Worm (Caenorhabditis elegans) whole organism, L4 larva: ENCODE results near the gene pigt-1.

Experiments used
- R02D3.7 ChIP-seq: fragments of 150-350 bp; sonication (generic microtip); optimal IDR thresholded peaks from 3 replicates; lab custom pipeline; 2014; ENCODE audit warnings: missing biosample characterization, missing genetic modification characterization
- Y5F2A.4 ChIP-seq: fragments of 200-800 bp; sonication (Bioruptor generic); optimal IDR thresholded peaks from 2 replicates; lab custom pipeline; 2018; ENCODE audit warnings: mild to moderate bottlenecking, missing genetic modification characterization, missing compliant biosample characterization
- Y75B8A.6 ChIP-seq: fragments of 200-800 bp; sonication (Bioruptor generic); IDR thresholded peaks from 2 replicates; pipeline ENCODE4 v1.3.6; 2022; ENCODE audit warnings: missing genetic modification reagents, missing genetic modification characterization, missing compliant biosample characterization
- aly-2 ChIP-seq: sonication (generic microtip); optimal IDR thresholded peaks from 2 replicates; lab custom pipeline; 2018; ENCODE audit warnings: missing biosample characterization, missing genetic modification characterization
- arid-1 ChIP-seq: fragments of 200-800 bp; sonication (Bioruptor generic); conservative IDR thresholded peaks from 2 replicates; pipeline ENCODE4 v1.3.6; 2022; ENCODE audit warnings: missing genetic modification reagents, missing genetic modification characterization, missing compliant biosample characterization
- attf-4 ChIP-seq: sonication (generic microtip); optimal IDR thresholded peaks from 3 replicates; lab custom pipeline; 2017; ENCODE audit warnings: missing biosample characterization, missing genetic modification characterization
- ceh-20 ChIP-seq: fragments of 200-800 bp; sonication (Bioruptor generic); IDR thresholded peaks from 2 replicates; pipeline ENCODE4 v1.3.6; 2022; ENCODE audit warnings: missing genetic modification reagents, missing genetic modification characterization, missing compliant biosample characterization
- ceh-28 ChIP-seq: fragments of 150-350 bp; optimal IDR thresholded peaks from 2 replicates; lab custom pipeline; 2014; ENCODE audit warnings: missing biosample characterization, missing genetic modification reagents, missing genetic modification characterization
- ceh-32 ChIP-seq: sonication (generic microtip); optimal IDR thresholded peaks from 2 replicates; lab custom pipeline; 2016; ENCODE audit warnings: mild to moderate bottlenecking, missing genetic modification characterization, missing compliant biosample characterization; ENCODE audit not compliant: poor library complexity
- ceh-62 ChIP-seq: sonication (generic microtip); optimal IDR thresholded peaks from 2 replicates; lab custom pipeline; 2017; ENCODE audit warnings: missing biosample characterization, missing genetic modification characterization
- ces-1 ChIP-seq: fragments of 150-350 bp; sonication (generic microtip); optimal IDR thresholded peaks from 4 replicates; lab custom pipeline; 2014; ENCODE audit warnings: missing biosample characterization, missing genetic modification reagents, missing genetic modification characterization
- ctbp-1 ChIP-seq: fragments of 200-800 bp; sonication (Bioruptor generic); IDR thresholded peaks from 2 replicates; pipeline ENCODE4 v1.3.6; 2022; ENCODE audit warnings: missing genetic modification reagents, missing genetic modification characterization, missing compliant biosample characterization
- daf-16 ChIP-seq, 3 experiments: sonication (generic microtip); optimal IDR thresholded peaks; 2 replicates each; lab custom pipeline; 2016 to 2017; ENCODE audit warnings: missing genetic modification characterization in 3 of 3, missing genetic modification reagents in 3 of 3, mild to moderate bottlenecking in 2 of 3, missing compliant biosample characterization in 2 of 3, missing biosample characterization in 1 of 3, moderate library complexity in 1 of 3
- daf-19 ChIP-seq: fragments of 200-800 bp; sonication (Bioruptor generic); conservative IDR thresholded peaks from 2 replicates; pipeline ENCODE4 v1.3.6; 2022; ENCODE audit warnings: missing genetic modification characterization, missing compliant biosample characterization
- daf-8 ChIP-seq: fragments of 200-800 bp; sonication (Bioruptor generic); IDR thresholded peaks from 2 replicates; pipeline ENCODE4 v1.3.6; 2022; ENCODE audit warnings: missing genetic modification characterization, missing compliant biosample characterization
- egl-43 ChIP-seq: fragments of 200-800 bp; sonication (Bioruptor generic); IDR thresholded peaks from 2 replicates; pipeline ENCODE4 v1.3.6; 2022; ENCODE audit warnings: missing genetic modification reagents, missing genetic modification characterization, missing compliant biosample characterization
- fos-1 ChIP-seq: fragments of 150-350 bp; optimal IDR thresholded peaks from 2 replicates; lab custom pipeline; 2014; ENCODE audit warnings: missing biosample characterization, missing genetic modification characterization
- hif-1 ChIP-seq, 2 experiments: sonication (generic microtip); optimal IDR thresholded peaks; 2 replicates each; lab custom pipeline; 2016 to 2017; ENCODE audit warnings: missing compliant biosample characterization in 2 of 2, missing genetic modification characterization in 2 of 2, missing genetic modification reagents in 2 of 2, missing genotype in 2 of 2, mild to moderate bottlenecking in 1 of 2
- hlh-11 ChIP-seq: fragments of 200-800 bp; sonication (Bioruptor generic); optimal IDR thresholded peaks from 2 replicates; lab custom pipeline; 2018; ENCODE audit warnings: mild to moderate bottlenecking, missing genetic modification characterization, missing compliant biosample characterization
- jun-1 ChIP-seq: fragments of 150-350 bp; optimal IDR thresholded peaks from 2 replicates; lab custom pipeline; 2014; ENCODE audit warnings: missing biosample characterization, missing genetic modification reagents, missing genetic modification characterization
- lim-7 ChIP-seq: fragments of 200-800 bp; sonication (Bioruptor generic); IDR thresholded peaks from 2 replicates; pipeline ENCODE4 v1.3.6; 2022; ENCODE audit warnings: missing genetic modification characterization, missing compliant biosample characterization
- lin-13 ChIP-seq: fragments of 150-350 bp; optimal IDR thresholded peaks from 2 replicates; lab custom pipeline; 2014; ENCODE audit warnings: missing biosample characterization, missing genetic modification reagents, missing genetic modification characterization
- lin-15B ChIP-seq: fragments of 150-350 bp; sonication (generic microtip); optimal IDR thresholded peaks from 3 replicates; lab custom pipeline; 2014; ENCODE audit warnings: missing biosample characterization, missing genetic modification characterization
- lin-38 ChIP-seq: fragments of 200-800 bp; sonication (Bioruptor generic); IDR thresholded peaks from 2 replicates; pipeline ENCODE4 v1.3.6; 2022; ENCODE audit warnings: missing genetic modification reagents, missing genetic modification characterization, missing compliant biosample characterization
- lsy-2 ChIP-seq, 2 experiments: fragments of 150-350 bp in 1 of 2; sonication (generic microtip) in 1 of 2; optimal IDR thresholded peaks; 2 replicates each; lab custom pipeline; 2014 to 2017; ENCODE audit warnings: missing biosample characterization in 2 of 2, missing genetic modification characterization in 2 of 2
- mdl-1 ChIP-seq, 2 experiments: fragments of 150-350 bp in 1 of 2; sonication (generic microtip) in 1 of 2; optimal IDR thresholded peaks; 2 replicates each; lab custom pipeline; 2014 to 2017; ENCODE audit warnings: missing biosample characterization in 2 of 2, missing genetic modification characterization in 2 of 2
- mep-1 ChIP-seq: fragments of 150-350 bp; sonication (generic microtip); optimal IDR thresholded peaks from 3 replicates; lab custom pipeline; 2014; ENCODE audit warnings: missing biosample characterization, missing genetic modification characterization
- mes-2 ChIP-seq: sonication (generic microtip); optimal IDR thresholded peaks from 2 replicates; lab custom pipeline; 2016; ENCODE audit warnings: missing genotype, mild to moderate bottlenecking, missing genetic modification characterization, missing compliant biosample characterization; ENCODE audit not compliant: poor library complexity, severe bottlenecking
- mxl-2 ChIP-seq: fragments of 200-800 bp; sonication (Bioruptor generic); conservative IDR thresholded peaks from 2 replicates; pipeline ENCODE4 v1.3.6; 2022; ENCODE audit warnings: missing genetic modification reagents, missing genetic modification characterization, missing compliant biosample characterization
- nhr-11 ChIP-seq: fragments of 150-350 bp; optimal IDR thresholded peaks from 2 replicates; lab custom pipeline; 2014; ENCODE audit warnings: missing biosample characterization, missing genetic modification characterization
- nhr-28 ChIP-seq: fragments of 150-350 bp; optimal IDR thresholded peaks from 2 replicates; lab custom pipeline; 2014; ENCODE audit warnings: missing biosample characterization, missing genetic modification characterization
- nhr-41 ChIP-seq: fragments of 200-800 bp; sonication (Bioruptor generic); IDR thresholded peaks from 2 replicates; pipeline ENCODE4 v1.3.6; 2022; ENCODE audit warnings: missing genetic modification reagents, missing genetic modification characterization, missing compliant biosample characterization
- nhr-6 ChIP-seq: fragments of 150-350 bp; optimal IDR thresholded peaks from 2 replicates; lab custom pipeline; 2014; ENCODE audit warnings: missing biosample characterization, missing genetic modification characterization
- nhr-76 ChIP-seq: fragments of 150-350 bp; optimal IDR thresholded peaks from 2 replicates; lab custom pipeline; 2014; ENCODE audit warnings: missing biosample characterization, missing genetic modification characterization
- nhr-77 ChIP-seq: fragments of 150-350 bp; optimal IDR thresholded peaks from 2 replicates; lab custom pipeline; 2014; ENCODE audit warnings: missing biosample characterization, missing genetic modification characterization
- pha-4 ChIP-seq, 2 experiments: fragments of 150-350 bp in 1 of 2; fragments of 200-800 bp in 1 of 2; sonication (Bioruptor generic) in 1 of 2; IDR thresholded peaks in 1 of 2; optimal IDR thresholded peaks in 1 of 2; 2 replicates each; pipeline versions ENCODE4 v1.3.6 to Lab custom; 2014 to 2022; ENCODE audit warnings: missing genetic modification characterization in 2 of 2, missing genetic modification reagents in 2 of 2, missing biosample characterization in 1 of 2, missing compliant biosample characterization in 1 of 2
- pqm-1 ChIP-seq: sonication (generic microtip); optimal IDR thresholded peaks from 2 replicates; lab custom pipeline; 2017; ENCODE audit warnings: missing biosample characterization, missing genetic modification characterization
- saeg-2 ChIP-seq: fragments of 200-800 bp; sonication (Bioruptor generic); IDR thresholded peaks from 2 replicates; pipeline ENCODE4 v1.3.6; 2022; ENCODE audit warnings: missing genetic modification reagents, missing genetic modification characterization, missing compliant biosample characterization
- sdz-12 ChIP-seq: fragments of 200-800 bp; sonication (Bioruptor generic); optimal IDR thresholded peaks from 2 replicates; lab custom pipeline; 2018; ENCODE audit warnings: mild to moderate bottlenecking, missing genetic modification characterization, missing compliant biosample characterization
- set-16 ChIP-seq: fragments of 200-800 bp; sonication (Bioruptor generic); IDR thresholded peaks from 2 replicates; pipeline ENCODE4 v1.3.6; 2022; ENCODE audit warnings: missing genetic modification reagents, missing genetic modification characterization, missing compliant biosample characterization
- skn-1 ChIP-seq: fragments of 150-350 bp; optimal IDR thresholded peaks from 2 replicates; lab custom pipeline; 2014; ENCODE audit warnings: missing biosample characterization, missing genetic modification characterization
- snpc-4 ChIP-seq: fragments of 150-350 bp; optimal IDR thresholded peaks from 2 replicates; lab custom pipeline; 2014; ENCODE audit warnings: missing biosample characterization, missing genetic modification characterization
- spr-3 ChIP-seq: fragments of 200-800 bp; sonication (Bioruptor generic); optimal IDR thresholded peaks from 2 replicates; lab custom pipeline; 2018; ENCODE audit warnings: mild to moderate bottlenecking, missing genetic modification characterization, missing compliant biosample characterization
- tag-97 ChIP-seq: fragments of 200-800 bp; sonication (Bioruptor generic); IDR thresholded peaks from 2 replicates; pipeline ENCODE4 v1.3.6; 2022; ENCODE audit warnings: missing genetic modification characterization, missing compliant biosample characterization
- tra-1 ChIP-seq: fragments of 200-800 bp; sonication (Bioruptor generic); IDR thresholded peaks from 2 replicates; pipeline ENCODE4 v1.3.6; 2022; ENCODE audit warnings: missing genetic modification reagents, missing genetic modification characterization, missing compliant biosample characterization
- vab-7 ChIP-seq: fragments of 200-800 bp; sonication (Bioruptor generic); IDR thresholded peaks from 2 replicates; pipeline ENCODE4 v1.3.6; 2022; ENCODE audit warnings: missing genetic modification reagents, missing genetic modification characterization, missing compliant biosample characterization
- zfp-2 ChIP-seq: sonication (generic microtip); optimal IDR thresholded peaks from 2 replicates; lab custom pipeline; 2016; ENCODE audit warnings: mild to moderate bottlenecking, missing genetic modification characterization, missing compliant biosample characterization

pigt-1 gene

DNA sequence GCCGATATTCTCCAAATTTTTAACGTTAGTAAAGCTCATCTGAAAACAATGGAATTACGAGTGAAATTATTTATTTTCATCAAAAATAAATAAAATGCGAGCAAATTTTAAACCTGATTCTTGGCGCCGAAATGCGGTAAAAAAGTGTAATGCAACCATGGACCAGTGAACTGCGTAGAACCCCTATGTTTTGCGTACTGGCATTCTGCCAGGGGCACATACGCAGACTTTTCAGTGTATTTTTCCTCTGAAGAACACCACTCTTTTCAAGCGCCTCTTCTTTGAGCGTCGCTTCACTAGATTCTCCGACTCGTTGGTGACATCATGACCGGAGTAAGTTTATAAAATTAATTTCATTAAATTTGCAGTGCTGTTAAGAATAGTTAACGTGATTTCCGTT is 6.9 kb upstream of the pigt-1 start, which contains the start of the genes ctf-4 and eef-1G (continued):
- TF ChIP-seq ceh-20 (GFP tag; lab: Robert Waterston, UW) (peak; percentile 94), mdl-1 (tag; optimal IDR thresholded peaks at IDR 0.05; lab: Kevin White, UChicago) (peak in 1 of 2 experiments; percentile 76), ctbp-1 (GFP tag; lab: Robert Waterston, UW) (peak; percentile 92), daf-16 (GFP tag; optimal IDR thresholded peaks at IDR 0.05; lab: Kevin White, UChicago) (peak; percentile 64 to 89), daf-16 (tag; optimal IDR thresholded peaks at IDR 0.05; lab: Kevin White, UChicago) (peak; percentile 86), spr-3 (GFP tag; lab: Kevin White, UChicago) (peak; percentile 66), ceh-62 (tag; lab: Kevin White, UChicago) (no peak), attf-4 (tag; lab: Kevin White, UChicago) (no peak), ces-1 (GFP tag; lab: Kevin White, UChicago) (no peak), nhr-76 (peak; percentile 18), vab-7 (GFP tag; lab: Robert Waterston, UW) (peak; percentile 64), mxl-2 (GFP tag; lab: Robert Waterston, UW) (no peak), lsy-2 (tag; optimal IDR thresholded peaks at IDR 0.05; lab: Kevin White, UChicago) (peak; percentile 71 to 96), Y5F2A.4 (GFP tag; lab: Kevin White, UChicago) (peak; percentile 28)

DNA sequence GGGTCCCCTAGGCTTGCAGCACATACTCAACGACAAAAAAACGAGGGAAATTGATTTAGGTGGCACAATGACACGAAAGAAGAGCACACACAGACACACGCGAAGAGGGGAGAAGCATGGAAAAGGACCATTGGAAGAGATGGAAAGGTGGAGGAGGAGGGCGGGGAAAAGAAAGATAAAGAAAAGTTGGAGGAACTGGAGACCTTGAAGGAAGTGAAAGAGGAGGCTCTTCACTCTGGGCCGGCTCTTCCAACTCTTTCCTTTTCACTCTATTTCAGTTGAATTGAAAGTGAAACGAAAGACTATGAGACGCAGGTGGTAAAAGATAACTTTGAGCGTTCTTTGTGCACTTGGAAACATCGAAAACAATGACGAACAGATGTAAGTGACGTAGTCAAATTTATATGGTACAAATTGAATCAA is 2.8 kb upstream of the pigt-1 start:
- peak; percentile 56 for TF ChIP-seq ceh-20 (GFP tag; lab: Robert Waterston, UW)
- TF ChIP-seq zfp-2: no peak
- TF ChIP-seq ceh-32 (tag; lab: Kevin White, UChicago): no peak
- TF ChIP-seq hlh-11 (tag; lab: Kevin White, UChicago): peak; percentile 84
- 0 out of 2 replicates have a peak, but pooled peaks have one; percentile 32 for TF ChIP-seq nhr-41 (GFP tag; lab: Robert Waterston, UW)
- no peak; the same call in none of the 2 replicates for TF ChIP-seq tra-1 (GFP tag; lab: Robert Waterston, UW)
- TF ChIP-seq lin-13: peak; percentile 35
- no peak for TF ChIP-seq pha-4 (GFP tag; IDR thresholded peaks at IDR 0.05; lab: Robert Waterston, UW)
- TF ChIP-seq pha-4 (tag; optimal IDR thresholded peaks at IDR 0.05; lab: Kevin White, UChicago): no peak
- no peak for TF ChIP-seq skn-1 (tag; lab: Kevin White, UChicago)
- no peak for TF ChIP-seq Y75B8A.6
- TF ChIP-seq pqm-1 (tag; lab: Kevin White, UChicago): no peak
- no peak for TF ChIP-seq R02D3.7 (tag; lab: Kevin White, UChicago)
- TF ChIP-seq lin-38 (GFP tag; lab: Robert Waterston, UW): peak; percentile 60
- TF ChIP-seq mdl-1 (tag; optimal IDR thresholded peaks at IDR 0.05; lab: Kevin White, UChicago): peak in 1 of 2 experiments; percentile 2
- TF ChIP-seq nhr-76: no peak
- no peak for TF ChIP-seq fos-1
- peak; percentile 28 for TF ChIP-seq nhr-28
- TF ChIP-seq mes-2 (tag; lab: Kevin White, UChicago): peak; percentile 7
- TF ChIP-seq lin-15B (tag; lab: Kevin White, UChicago): no peak
- no peak for TF ChIP-seq saeg-2 (GFP tag; lab: Robert Waterston, UW)
- TF ChIP-seq sdz-12: no peak
- TF ChIP-seq tag-97 (GFP tag; lab: Robert Waterston, UW): no peak
- TF ChIP-seq ctbp-1 (GFP tag; lab: Robert Waterston, UW): peak; percentile 84
- 0 out of 2 replicates have a peak, but pooled peaks have one; percentile 50 for TF ChIP-seq egl-43
- 0 out of 2 replicates have a peak, but pooled peaks have one; percentile 38 for TF ChIP-seq daf-19 (GFP tag; lab: Robert Waterston, UW)
- no peak for TF ChIP-seq jun-1 (tag; lab: Kevin White, UChicago)
- TF ChIP-seq mep-1 (tag; lab: Kevin White, UChicago): peak; percentile 60
- TF ChIP-seq daf-8: no peak
- TF ChIP-seq nhr-11 (tag; lab: Kevin White, UChicago): peak; percentile 86
- TF ChIP-seq lim-7 (GFP tag; lab: Robert Waterston, UW): no peak
- peak in 1 of 2 experiments; percentile 66 for TF ChIP-seq hif-1 (tag; optimal IDR thresholded peaks at IDR 0.05; lab: Kevin White, UChicago)
- TF ChIP-seq nhr-6 (tag; lab: Kevin White, UChicago): no peak
- no peak for TF ChIP-seq nhr-77 (tag; lab: Kevin White, UChicago)
- TF ChIP-seq ceh-28 (tag; lab: Kevin White, UChicago): no peak
- peak; percentile 24 to 57 for TF ChIP-seq lsy-2 (tag; optimal IDR thresholded peaks at IDR 0.05; lab: Kevin White, UChicago)
- TF ChIP-seq aly-2: no peak
- TF ChIP-seq arid-1: 0 out of 2 replicates have a peak, but pooled peaks have one; percentile 19
- peak; percentile 45 for TF ChIP-seq set-16 (GFP tag; lab: Robert Waterston, UW)
- TF ChIP-seq snpc-4 (tag; lab: Kevin White, UChicago): no peak
